Fruit fly (Drosophila melanogaster) whole organism, embryonic: ENCODE measurements around the gene CG34148.

Experiments
- Adf1 ChIP-seq: fragments of 200-800 bp; sonication (Bioruptor generic); IDR thresholded peaks from 2 replicates; pipeline ENCODE4 v1.3.6; 2022; ENCODE audit warnings: missing biosample characterization, missing genetic modification characterization
- Atf3 ChIP-seq: fragments of 200-800 bp; sonication (Bioruptor generic); optimal IDR thresholded peaks from 3 replicates; lab custom pipeline; 2016; ENCODE audit warnings: missing biosample characterization, missing genetic modification characterization
- Blimp-1 ChIP-seq: fragments of 200-800 bp; sonication (Bioruptor generic); optimal IDR thresholded peaks from 3 replicates; lab custom pipeline; 2018; ENCODE audit warnings: missing biosample characterization, missing genetic modification characterization, mild to moderate bottlenecking, moderate library complexity, missing genetic modification reagents
- CG10959 ChIP-seq: fragments of 200-800 bp; sonication (Bioruptor generic); IDR thresholded peaks from 2 replicates; pipeline ENCODE4 v1.3.6; 2022; ENCODE audit warnings: missing biosample characterization, missing genetic modification characterization
- CG11696 ChIP-seq: fragments of 200-800 bp; sonication (Bioruptor generic); IDR thresholded peaks from 2 replicates; pipeline ENCODE4 v1.3.6; 2022; ENCODE audit warnings: missing biosample characterization, missing genetic modification characterization
- CG12236 ChIP-seq: fragments of 200-800 bp; sonication (Bioruptor generic); optimal IDR thresholded peaks from 2 replicates; lab custom pipeline; 2016; ENCODE audit warnings: missing biosample characterization, missing genetic modification characterization
- CG14014 ChIP-seq: fragments of 200-800 bp; sonication (Bioruptor generic); IDR thresholded peaks from 2 replicates; pipeline ENCODE4 v1.3.6; 2022; ENCODE audit warnings: missing biosample characterization, missing genetic modification characterization
- CG14050 ChIP-seq: fragments of 200-800 bp; sonication (Bioruptor generic); IDR thresholded peaks from 3 replicates; pipeline ENCODE4 v1.3.6; 2022; ENCODE audit warnings: missing biosample characterization, missing genetic modification characterization
- CG15696 ChIP-seq: fragments of 200-800 bp; sonication (Bioruptor generic); optimal IDR thresholded peaks from 2 replicates; lab custom pipeline; 2019; ENCODE audit warnings: missing biosample characterization, mild to moderate bottlenecking, missing genetic modification characterization, moderate library complexity
- CG16813 ChIP-seq: fragments of 200-800 bp; sonication (Bioruptor generic); IDR thresholded peaks from 3 replicates; pipeline ENCODE4 v1.3.6; 2022; ENCODE audit warnings: missing biosample characterization, missing genetic modification characterization; ENCODE audit not compliant: partially characterized antibody
- CG1792 ChIP-seq: fragments of 200-800 bp; sonication (Bioruptor generic); optimal IDR thresholded peaks from 2 replicates; lab custom pipeline; 2016; ENCODE audit warnings: missing biosample characterization, missing genetic modification characterization
- CG31224 ChIP-seq: fragments of 200-800 bp; sonication (Bioruptor generic); IDR thresholded peaks from 2 replicates; pipeline ENCODE4 v1.3.6; 2022; ENCODE audit warnings: missing biosample characterization, missing genetic modification characterization
- CG32767 ChIP-seq: fragments of 200-800 bp; sonication (Bioruptor generic); IDR thresholded peaks from 2 replicates; pipeline ENCODE4 v1.3.6; 2022; ENCODE audit warnings: missing biosample characterization, missing genetic modification characterization
- CG3847 ChIP-seq: fragments of 200-800 bp; sonication (Bioruptor generic); IDR thresholded peaks from 2 replicates; pipeline ENCODE4 v1.3.6; 2022; ENCODE audit warnings: missing biosample characterization, missing genetic modification characterization
- CG6765 ChIP-seq: fragments of 200-800 bp; sonication (Bioruptor generic); optimal IDR thresholded peaks from 3 replicates; lab custom pipeline; 2017; ENCODE audit warnings: missing biosample characterization, mild to moderate bottlenecking, missing genetic modification characterization
- CG6813 ChIP-seq: fragments of 200-800 bp; sonication (Bioruptor generic); optimal IDR thresholded peaks from 2 replicates; lab custom pipeline; 2017; ENCODE audit warnings: missing biosample characterization, missing genetic modification characterization, mild to moderate bottlenecking, moderate library complexity, missing genetic modification reagents
- CG7372 ChIP-seq: fragments of 200-800 bp; sonication (Bioruptor generic); IDR thresholded peaks from 2 replicates; pipeline ENCODE4 v1.3.6; 2022; ENCODE audit warnings: missing biosample characterization, missing genetic modification characterization
- CG7928 ChIP-seq: fragments of 200-800 bp; sonication (Bioruptor generic); optimal IDR thresholded peaks from 2 replicates; lab custom pipeline; 2017; ENCODE audit warnings: missing biosample characterization, mild to moderate bottlenecking, missing genetic modification characterization
- CG8281 ChIP-seq: fragments of 200-800 bp; sonication (Bioruptor generic); optimal IDR thresholded peaks from 2 replicates; lab custom pipeline; 2018; ENCODE audit warnings: missing biosample characterization, mild to moderate bottlenecking, missing genetic modification characterization, moderate library complexity
- CHES-1-like ChIP-seq: fragments of 200-800 bp; sonication (Bioruptor generic); optimal IDR thresholded peaks from 2 replicates; lab custom pipeline; 2016; ENCODE audit warnings: missing biosample characterization, missing genetic modification characterization
- CTCF ChIP-seq: fragments of 200-800 bp; sonication (Bioruptor generic); optimal IDR thresholded peaks from 2 replicates; lab custom pipeline; 2017; ENCODE audit warnings: missing biosample characterization, mild to moderate bottlenecking, missing genetic modification characterization, moderate library complexity
- CoRest ChIP-seq: fragments of 200-800 bp; sonication (Bioruptor generic); optimal IDR thresholded peaks from 3 replicates; lab custom pipeline; 2018; ENCODE audit warnings: missing biosample characterization, mild to moderate bottlenecking, missing genetic modification characterization, moderate library complexity
- Doc2 ChIP-seq: fragments of 200-800 bp; sonication (Bioruptor generic); IDR thresholded peaks from 2 replicates; pipeline ENCODE4 v1.3.6; 2022; ENCODE audit warnings: missing biosample characterization, missing genetic modification characterization
- Dp ChIP-seq: fragments of 200-800 bp; sonication (Bioruptor generic); optimal IDR thresholded peaks from 2 replicates; lab custom pipeline; 2018; ENCODE audit warnings: missing biosample characterization, mild to moderate bottlenecking, missing genetic modification characterization, moderate library complexity
- Drgx ChIP-seq: fragments of 200-800 bp; sonication (Bioruptor generic); IDR thresholded peaks from 2 replicates; pipeline ENCODE4 v1.3.6; 2022; ENCODE audit warnings: missing biosample characterization, missing genetic modification characterization
- Fer2 ChIP-seq: fragments of 200-800 bp; sonication (Bioruptor generic); optimal IDR thresholded peaks from 2 replicates; lab custom pipeline; 2018; ENCODE audit warnings: missing biosample characterization, mild to moderate bottlenecking, missing genetic modification characterization, moderate library complexity
- HLH4C ChIP-seq: fragments of 200-800 bp; sonication (Bioruptor generic); IDR thresholded peaks from 3 replicates; pipeline ENCODE4 v1.3.6; 2022; ENCODE audit warnings: missing biosample characterization, missing genetic modification characterization; ENCODE audit not compliant: partially characterized antibody
- HLH54F ChIP-seq: fragments of 200-800 bp; sonication (Bioruptor generic); optimal IDR thresholded peaks from 3 replicates; lab custom pipeline; 2016; ENCODE audit warnings: missing biosample characterization, missing genetic modification characterization
- Hey ChIP-seq: fragments of 200-800 bp; sonication (Bioruptor generic); optimal IDR thresholded peaks from 3 replicates; lab custom pipeline; 2018; ENCODE audit warnings: missing biosample characterization, mild to moderate bottlenecking, missing genetic modification characterization
- Mad ChIP-seq: fragments of 200-800 bp; sonication (Bioruptor generic); optimal IDR thresholded peaks from 2 replicates; lab custom pipeline; 2016; ENCODE audit warnings: missing biosample characterization, missing genetic modification characterization
- Med ChIP-seq: fragments of 200-800 bp; sonication (Bioruptor generic); peaks from one replicate; lab custom pipeline; 2016; ENCODE audit warnings: missing biosample characterization, missing genetic modification characterization, mild to moderate bottlenecking, inconsistent platforms, moderate library complexity
- Mes4 ChIP-seq: fragments of 200-800 bp; sonication (Bioruptor generic); optimal IDR thresholded peaks from 2 replicates; lab custom pipeline; 2016; ENCODE audit warnings: missing biosample characterization, missing genetic modification characterization
- NC2β ChIP-seq: fragments of 200-800 bp; sonication (Bioruptor generic); optimal IDR thresholded peaks from 2 replicates; lab custom pipeline; 2016; ENCODE audit warnings: missing biosample characterization, missing genetic modification characterization
- PHDP ChIP-seq: fragments of 200-800 bp; sonication (Bioruptor generic); optimal IDR thresholded peaks from 3 replicates; lab custom pipeline; 2018; ENCODE audit warnings: missing biosample characterization, mild to moderate bottlenecking, missing genetic modification characterization, moderate library complexity
- Rx ChIP-seq: fragments of 200-800 bp; sonication (Bioruptor generic); IDR thresholded peaks from 2 replicates; pipeline ENCODE4 v1.3.6; 2022; ENCODE audit warnings: missing biosample characterization, missing genetic modification characterization
- caup ChIP-seq: fragments of 200-800 bp; sonication (Bioruptor generic); optimal IDR thresholded peaks from 3 replicates; lab custom pipeline; 2017; ENCODE audit warnings: missing biosample characterization, mild to moderate bottlenecking, missing genetic modification characterization, moderate library complexity; ENCODE audit not compliant: severe bottlenecking
- dm ChIP-seq: fragments of 200-800 bp; sonication (Bioruptor generic); optimal IDR thresholded peaks from 3 replicates; lab custom pipeline; 2016; ENCODE audit warnings: missing biosample characterization, missing genetic modification characterization
- fd3F ChIP-seq: fragments of 200-800 bp; sonication (Bioruptor generic); optimal IDR thresholded peaks from 2 replicates; lab custom pipeline; 2018; ENCODE audit warnings: missing biosample characterization, mild to moderate bottlenecking, missing genetic modification characterization, moderate library complexity
- fd96Cb ChIP-seq: fragments of 200-800 bp; sonication (Bioruptor generic); optimal IDR thresholded peaks from 2 replicates; lab custom pipeline; 2018; ENCODE audit warnings: missing biosample characterization, mild to moderate bottlenecking, missing genetic modification characterization, moderate library complexity
- grn ChIP-seq: fragments of 200-800 bp; sonication (Bioruptor generic); optimal IDR thresholded peaks from 3 replicates; lab custom pipeline; 2017; ENCODE audit warnings: missing biosample characterization, missing genetic modification characterization
- klu ChIP-seq: fragments of 200-800 bp; sonication (Bioruptor generic); IDR thresholded peaks from 2 replicates; pipeline ENCODE4 v1.3.6; 2022; ENCODE audit warnings: missing biosample characterization, missing genetic modification characterization
- lilli ChIP-seq: fragments of 200-800 bp; sonication (Bioruptor generic); optimal IDR thresholded peaks from 3 replicates; lab custom pipeline; 2016; ENCODE audit warnings: missing biosample characterization, missing genetic modification characterization
- odd ChIP-seq: fragments of 200-800 bp; sonication (Bioruptor generic); optimal IDR thresholded peaks from 2 replicates; lab custom pipeline; 2017; ENCODE audit warnings: missing biosample characterization, mild to moderate bottlenecking, missing genetic modification characterization
- pum ChIP-seq: fragments of 200-800 bp; sonication (Bioruptor generic); optimal IDR thresholded peaks from 2 replicates; lab custom pipeline; 2016; ENCODE audit warnings: missing biosample characterization, missing genetic modification characterization
- repo ChIP-seq: fragments of 200-800 bp; sonication (Bioruptor generic); optimal IDR thresholded peaks from 2 replicates; lab custom pipeline; 2016; ENCODE audit warnings: missing biosample characterization, missing genetic modification characterization
- trem ChIP-seq: fragments of 200-800 bp; optimal IDR thresholded peaks from 3 replicates; lab custom pipeline; 2019; ENCODE audit warnings: missing biosample characterization, mild to moderate bottlenecking, missing genetic modification characterization, moderate library complexity

Gene CG34148

dm6 chr3R:21892450-21892849 is 14.0 kb upstream of the CG34148 start:
- TF ChIP-seq pum (no peak), klu (GFP tag; lab: Robert Waterston, UW) (no peak), Mes4 (GFP tag; lab: Kevin White, UChicago) (no peak), Blimp-1 (no peak), repo (no peak), CG11696 (GFP tag; lab: Robert Waterston, UW) (no peak)

dm6 chr3R:21890739-21891138 is 12.3 kb upstream of the CG34148 start:
- peak; percentile 26; the same call in 1 of the 2 replicates for TF ChIP-seq Drgx (GFP tag; lab: Robert Waterston, UW)
- no peak for TF ChIP-seq CG3847 (GFP tag; lab: Robert Waterston, UW)
- TF ChIP-seq CG14050, result no peak
- TF ChIP-seq Rx (GFP tag; lab: Robert Waterston, UW), result no peak
- TF ChIP-seq, all 482 proteins: peak for 1

- TF ChIP-seq CG8281 (tag; lab: Kevin White, UChicago), result peak; percentile 83
- no peak for TF ChIP-seq CG6765
- no peak for TF ChIP-seq CG7928 (GFP tag; lab: Kevin White, UChicago)
- no peak for TF ChIP-seq Med (GFP tag; lab: Kevin White, UChicago)
- TF ChIP-seq, all 482 proteins: peak for 1
These were observed 11.5 kb upstream of the CG34148 start for dm6 chr3R:21889945-21890344.

- TF ChIP-seq odd (GFP tag; lab: Kevin White, UChicago) (no peak), Adf1 (GFP tag; lab: Robert Waterston, UW) (no peak), CG31224 (GFP tag; lab: Robert Waterston, UW) (no peak), CG7372 (GFP tag; lab: Robert Waterston, UW) (no peak), CTCF (GFP tag; lab: Kevin White, UChicago) (peak; percentile 84), CG10959 (no peak), Atf3 (no peak), CoRest (tag; lab: Kevin White, UChicago) (no peak), Mad (GFP tag; lab: Kevin White, UChicago) (no peak), fd3F (GFP tag; lab: Kevin White, UChicago) (no peak), PHDP (tag; lab: Kevin White, UChicago) (no peak), Hey (tag; lab: Kevin White, UChicago) (peak; percentile 65), CG32767 (GFP tag; lab: Robert Waterston, UW) (no peak), Dp (no peak), Doc2 (GFP tag; lab: Robert Waterston, UW) (no peak), CHES-1-like (GFP tag; lab: Kevin White, UChicago) (no peak), NC2β (GFP tag; lab: Kevin White, UChicago) (no peak), caup (no peak), HLH4C (GFP tag; lab: Robert Waterston, UW) (peak; percentile 54; the same call in 2 of the 3 replicates), Fer2 (no peak), CG1792 (GFP tag; lab: Kevin White, UChicago) (no peak), CG15696 (no peak), grn (GFP tag; lab: Kevin White, UChicago) (no peak), CG6813 (GFP tag; lab: Kevin White, UChicago) (no peak), CG12236 (no peak), HLH54F (no peak), dm (GFP tag; lab: Kevin White, UChicago) (no peak), trem (tag; lab: Kevin White, UChicago) (peak; percentile 7), CG16813 (GFP tag; lab: Robert Waterston, UW) (peak; percentile 71), lilli (GFP tag; lab: Kevin White, UChicago) (no peak), fd96Cb (tag; lab: Kevin White, UChicago) (no peak), CG14014 (GFP tag; lab: Robert Waterston, UW) (no peak)
These were observed 10.5 kb upstream of the CG34148 start, which contains the start of gene CG43844 for dm6 chr3R:21888696-21889602. TSS of gene CG43844 (plus strand) at chr3R:21889539.
